Worm (Caenorhabditis elegans) whole organism, L2 larva: Measurements from ENCODE around the gene chs-2.

ENCODE experiments used
- aly-2 ChIP-seq: fragments of 150-350 bp; optimal IDR thresholded peaks from 2 replicates; lab custom pipeline; 2014; ENCODE audit warnings: missing biosample characterization, missing genetic modification characterization
- fos-1 ChIP-seq: fragments of 150-350 bp; optimal IDR thresholded peaks from 2 replicates; lab custom pipeline; 2014; ENCODE audit warnings: missing biosample characterization, missing genetic modification characterization
- nhr-11 ChIP-seq: fragments of 150-350 bp; optimal IDR thresholded peaks from 2 replicates; lab custom pipeline; 2014; ENCODE audit warnings: missing biosample characterization, missing genetic modification characterization
- snpc-4 ChIP-seq: fragments of 150-350 bp; optimal IDR thresholded peaks from 2 replicates; lab custom pipeline; 2014; ENCODE audit warnings: missing biosample characterization, missing genetic modification characterization
- unc-39 ChIP-seq: fragments of 150-350 bp; optimal IDR thresholded peaks from 2 replicates; lab custom pipeline; 2014; ENCODE audit warnings: missing biosample characterization, missing genetic modification characterization
- unc-62 ChIP-seq: fragments of 150-350 bp; optimal IDR thresholded peaks from 2 replicates; lab custom pipeline; 2014; ENCODE audit warnings: missing biosample characterization, missing genetic modification reagents, missing genetic modification characterization
- ztf-11 ChIP-seq: sonication (generic microtip); optimal IDR thresholded peaks from 2 replicates; lab custom pipeline; 2017; ENCODE audit warnings: missing biosample characterization, missing genetic modification characterization
- ztf-4 ChIP-seq: fragments of 150-350 bp; optimal IDR thresholded peaks from 2 replicates; lab custom pipeline; 2014; ENCODE audit warnings: missing biosample characterization, missing genetic modification characterization

DNA sequence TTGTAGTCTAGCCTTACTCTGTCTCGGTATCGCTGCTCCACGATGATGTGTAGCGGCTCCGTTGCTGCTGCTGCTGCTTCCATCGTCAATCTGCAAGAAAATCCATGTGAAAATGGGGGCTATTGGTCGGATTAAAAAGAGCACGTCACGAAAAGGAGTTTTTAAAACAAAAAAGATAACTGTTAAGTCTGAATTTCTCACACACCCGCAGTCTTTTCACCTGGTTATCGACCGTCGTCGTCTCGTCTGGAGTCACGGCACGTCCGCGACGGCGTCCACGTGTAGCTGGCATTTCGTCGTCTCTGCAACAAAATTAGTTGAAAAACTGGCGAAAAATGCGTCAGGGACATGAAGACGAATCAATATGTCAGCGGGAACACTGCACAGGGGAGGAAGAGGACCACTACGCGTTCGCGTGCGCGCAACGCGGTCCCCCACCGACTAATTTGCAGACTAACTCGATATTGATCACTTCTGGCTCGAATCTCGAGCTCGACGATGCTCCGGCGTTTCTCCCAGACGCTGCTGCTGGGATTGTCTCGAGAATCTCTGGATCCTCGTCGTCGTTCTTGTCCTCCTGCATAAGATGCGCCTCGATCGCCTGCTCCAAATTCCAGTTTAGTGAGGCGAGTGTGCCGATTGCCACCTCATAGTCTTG is 23.2 kb downstream of the chs-2 start:
- TF ChIP-seq snpc-4 (tag; lab: Kevin White, UChicago) (no peak), unc-62 (no peak), aly-2 (no peak), ztf-4 (no peak), fos-1 (tag; lab: Kevin White, UChicago) (no peak), ztf-11 (tag; lab: Kevin White, UChicago) (no peak), unc-39 (tag; lab: Kevin White, UChicago) (no peak), nhr-11 (tag; lab: Kevin White, UChicago) (no peak)
